Worm (Caenorhabditis elegans) whole organism, L4 larva: ENCODE data around the gene tbc-17.

Experiments used
- F10B5.3 ChIP-seq: sonication (generic microtip); optimal IDR thresholded peaks from 2 replicates; lab custom pipeline; 2016; ENCODE audit warnings: mild to moderate bottlenecking, missing genetic modification characterization, missing compliant biosample characterization
- F37D6.2 ChIP-seq: sonication (generic microtip); optimal IDR thresholded peaks from 2 replicates; lab custom pipeline; 2016; ENCODE audit warnings: mild to moderate bottlenecking, missing genetic modification characterization, missing compliant biosample characterization
- Y75B8A.6 ChIP-seq: fragments of 200-800 bp; sonication (Bioruptor generic); IDR thresholded peaks from 2 replicates; pipeline ENCODE4 v1.3.6; 2022; ENCODE audit warnings: missing genetic modification reagents, missing genetic modification characterization, missing compliant biosample characterization
- aha-1 ChIP-seq: fragments of 150-350 bp; peaks from one replicate; lab custom pipeline; 2014; ENCODE audit warnings: missing biosample characterization, missing genetic modification characterization
- ceh-20 ChIP-seq: fragments of 200-800 bp; sonication (Bioruptor generic); IDR thresholded peaks from 2 replicates; pipeline ENCODE4 v1.3.6; 2022; ENCODE audit warnings: missing genetic modification reagents, missing genetic modification characterization, missing compliant biosample characterization
- ces-1 ChIP-seq: fragments of 150-350 bp; sonication (generic microtip); optimal IDR thresholded peaks from 4 replicates; lab custom pipeline; 2014; ENCODE audit warnings: missing biosample characterization, missing genetic modification reagents, missing genetic modification characterization
- daf-16 ChIP-seq, 3 experiments: sonication (generic microtip); optimal IDR thresholded peaks; 2 replicates each; lab custom pipeline; 2016 to 2017; ENCODE audit warnings: missing genetic modification characterization in 3 of 3, missing genetic modification reagents in 3 of 3, mild to moderate bottlenecking in 2 of 3, missing compliant biosample characterization in 2 of 3, missing biosample characterization in 1 of 3, moderate library complexity in 1 of 3
- dmd-8 ChIP-seq: fragments of 200-800 bp; sonication (Bioruptor generic); IDR thresholded peaks from 2 replicates; pipeline ENCODE4 v1.3.6; 2022; ENCODE audit warnings: missing genetic modification characterization, missing compliant biosample characterization
- dpl-1 ChIP-seq: fragments of 150-350 bp; optimal IDR thresholded peaks from 2 replicates; lab custom pipeline; 2014; ENCODE audit warnings: missing biosample characterization, missing genetic modification reagents, missing genetic modification characterization
- egl-43 ChIP-seq: fragments of 200-800 bp; sonication (Bioruptor generic); IDR thresholded peaks from 2 replicates; pipeline ENCODE4 v1.3.6; 2022; ENCODE audit warnings: missing genetic modification reagents, missing genetic modification characterization, missing compliant biosample characterization
- hlh-11 ChIP-seq: fragments of 200-800 bp; sonication (Bioruptor generic); optimal IDR thresholded peaks from 2 replicates; lab custom pipeline; 2018; ENCODE audit warnings: mild to moderate bottlenecking, missing genetic modification characterization, missing compliant biosample characterization
- hlh-30 ChIP-seq: sonication (generic microtip); optimal IDR thresholded peaks from 2 replicates; lab custom pipeline; 2017; ENCODE audit warnings: antibody characterized with exemption, mild to moderate bottlenecking, missing genetic modification characterization, missing compliant biosample characterization; ENCODE audit not compliant: insufficient read depth
- lin-13 ChIP-seq: fragments of 150-350 bp; optimal IDR thresholded peaks from 2 replicates; lab custom pipeline; 2014; ENCODE audit warnings: missing biosample characterization, missing genetic modification reagents, missing genetic modification characterization
- lin-15B ChIP-seq: fragments of 150-350 bp; sonication (generic microtip); optimal IDR thresholded peaks from 3 replicates; lab custom pipeline; 2014; ENCODE audit warnings: missing biosample characterization, missing genetic modification characterization
- lin-29 ChIP-seq: fragments of 200-800 bp; sonication (Bioruptor generic); IDR thresholded peaks from 2 replicates; pipeline ENCODE4 v1.3.6; 2022; ENCODE audit warnings: missing genetic modification reagents, missing genetic modification characterization, missing compliant biosample characterization
- mxl-3 ChIP-seq: fragments of 200-800 bp; sonication (Bioruptor generic); optimal IDR thresholded peaks from 2 replicates; lab custom pipeline; 2018; ENCODE audit warnings: mild to moderate bottlenecking, missing genetic modification characterization, missing compliant biosample characterization
- nhr-102 ChIP-seq: sonication (generic microtip); optimal IDR thresholded peaks from 2 replicates; lab custom pipeline; 2016; ENCODE audit warnings: mild to moderate bottlenecking, missing genetic modification characterization, moderate library complexity, missing compliant biosample characterization
- nhr-11 ChIP-seq: fragments of 150-350 bp; optimal IDR thresholded peaks from 2 replicates; lab custom pipeline; 2014; ENCODE audit warnings: missing biosample characterization, missing genetic modification characterization
- nhr-28 ChIP-seq: fragments of 150-350 bp; optimal IDR thresholded peaks from 2 replicates; lab custom pipeline; 2014; ENCODE audit warnings: missing biosample characterization, missing genetic modification characterization
- nhr-42 ChIP-seq: fragments of 200-800 bp; sonication (Bioruptor generic); IDR thresholded peaks from 2 replicates; pipeline ENCODE4 v1.3.6; 2022; ENCODE audit warnings: missing genetic modification characterization, missing compliant biosample characterization
- nhr-6 ChIP-seq: fragments of 150-350 bp; optimal IDR thresholded peaks from 2 replicates; lab custom pipeline; 2014; ENCODE audit warnings: missing biosample characterization, missing genetic modification characterization
- nhr-76 ChIP-seq: fragments of 150-350 bp; optimal IDR thresholded peaks from 2 replicates; lab custom pipeline; 2014; ENCODE audit warnings: missing biosample characterization, missing genetic modification characterization
- php-3 ChIP-seq: fragments of 200-800 bp; sonication (Bioruptor generic); IDR thresholded peaks from 2 replicates; pipeline ENCODE4 v1.3.6; 2022; ENCODE audit warnings: missing genetic modification reagents, missing genetic modification characterization, missing compliant biosample characterization
- sdz-12 ChIP-seq: fragments of 200-800 bp; sonication (Bioruptor generic); optimal IDR thresholded peaks from 2 replicates; lab custom pipeline; 2018; ENCODE audit warnings: mild to moderate bottlenecking, missing genetic modification characterization, missing compliant biosample characterization
- set-16 ChIP-seq: fragments of 200-800 bp; sonication (Bioruptor generic); IDR thresholded peaks from 2 replicates; pipeline ENCODE4 v1.3.6; 2022; ENCODE audit warnings: missing genetic modification reagents, missing genetic modification characterization, missing compliant biosample characterization
- tag-97 ChIP-seq: fragments of 200-800 bp; sonication (Bioruptor generic); IDR thresholded peaks from 2 replicates; pipeline ENCODE4 v1.3.6; 2022; ENCODE audit warnings: missing genetic modification characterization, missing compliant biosample characterization
- unc-130 ChIP-seq: sonication (generic microtip); optimal IDR thresholded peaks from 2 replicates; lab custom pipeline; 2016; ENCODE audit warnings: missing genetic modification reagents, missing genetic modification characterization, missing compliant biosample characterization
- vab-7 ChIP-seq: fragments of 200-800 bp; sonication (Bioruptor generic); IDR thresholded peaks from 2 replicates; pipeline ENCODE4 v1.3.6; 2022; ENCODE audit warnings: missing genetic modification reagents, missing genetic modification characterization, missing compliant biosample characterization
- zag-1 ChIP-seq: fragments of 150-350 bp; optimal IDR thresholded peaks from 2 replicates; lab custom pipeline; 2014; ENCODE audit warnings: missing biosample characterization, missing genetic modification characterization
- zfp-2 ChIP-seq: sonication (generic microtip); optimal IDR thresholded peaks from 2 replicates; lab custom pipeline; 2016; ENCODE audit warnings: mild to moderate bottlenecking, missing genetic modification characterization, missing compliant biosample characterization
- zfp-3 ChIP-seq: fragments of 200-800 bp; sonication (Bioruptor generic); conservative IDR thresholded peaks from 2 replicates; pipeline ENCODE4 v1.3.6; 2022; ENCODE audit warnings: missing genetic modification reagents, missing genetic modification characterization, missing compliant biosample characterization
- zip-11 ChIP-seq: fragments of 200-800 bp; sonication (Bioruptor generic); IDR thresholded peaks from 2 replicates; pipeline ENCODE4 v1.3.6; 2022; ENCODE audit warnings: missing genetic modification characterization, missing compliant biosample characterization
- ztf-7 ChIP-seq: fragments of 150-350 bp; optimal IDR thresholded peaks from 2 replicates; lab custom pipeline; 2014; ENCODE audit warnings: missing biosample characterization, missing genetic modification characterization

tbc-17 gene

ce11 chrII:12694112-12694511 lies at the start of gene tbc-17:
Gene tbc-17 (plus strand): TSS chrII:12694412.
- no peak for TF ChIP-seq zag-1 (tag; lab: Kevin White, UChicago)
- no peak for TF ChIP-seq F37D6.2 (tag; lab: Kevin White, UChicago)
- TF ChIP-seq nhr-102 = no peak
- TF ChIP-seq php-3 = no peak
- no peak for TF ChIP-seq lin-15B
- TF ChIP-seq lin-13 (GFP tag; lab: Kevin White, UChicago) = no peak
- TF ChIP-seq zfp-2 (tag; lab: Kevin White, UChicago) = no peak
- no peak for TF ChIP-seq nhr-6

ce11 chrII:12651208-12651607 lies 43.0 kb upstream of the tbc-17 start:
- peak; percentile 31; the same call in 1 of the 2 replicates for TF ChIP-seq set-16 (GFP tag; lab: Robert Waterston, UW)
- peak; percentile 58; the same call in 1 of the 2 replicates for TF ChIP-seq egl-43 (GFP tag; lab: Robert Waterston, UW)
- peak; percentile 77 for TF ChIP-seq dmd-8 (GFP tag; lab: Robert Waterston, UW)
- TF ChIP-seq, all 104 proteins: peak for 3; not testable (repeated sequence) for 101

- TF ChIP-seq mxl-3 (no peak), tag-97 (no peak), nhr-28 (tag; lab: Kevin White, UChicago) (no peak), lin-13 (GFP tag; lab: Kevin White, UChicago) (no peak), F37D6.2 (tag; lab: Kevin White, UChicago) (no peak), nhr-42 (no peak), ceh-20 (GFP tag; lab: Robert Waterston, UW) (no peak), ztf-7 (tag; lab: Kevin White, UChicago) (no peak), vab-7 (no peak), ces-1 (no peak)
Measured at ce11 chrII:12654447-12654846, 39.8 kb upstream of the tbc-17 start, which contains the start of gene rgs-4. Gene rgs-4 (plus strand): TSS chrII:12654747.

ce11 chrII:12655816-12656215 lies 38.4 kb upstream of the tbc-17 start:
- TF ChIP-seq aha-1 (tag; lab: Kevin White, UChicago) (peak; percentile 74), hlh-11 (tag; lab: Kevin White, UChicago) (no peak)
- TF ChIP-seq, all 104 proteins: peak for 1

- TF ChIP-seq nhr-76 (tag; lab: Kevin White, UChicago) (no peak), dmd-8 (GFP tag; lab: Robert Waterston, UW) (no peak), Y75B8A.6 (no peak), F10B5.3 (tag; lab: Kevin White, UChicago) (no peak), dpl-1 (GFP tag; lab: Kevin White, UChicago) (no peak), sdz-12 (GFP tag; lab: Kevin White, UChicago) (no peak)
Measured at ce11 chrII:12657620-12658019, 36.6 kb upstream of the tbc-17 start.

- TF ChIP-seq zfp-3 (GFP tag; lab: Robert Waterston, UW) = no peak
- peak in 1 of 2 experiments; percentile 67 for TF ChIP-seq daf-16 (GFP tag; optimal IDR thresholded peaks at IDR 0.05; lab: Kevin White, UChicago)
- no peak for TF ChIP-seq daf-16 (tag; optimal IDR thresholded peaks at IDR 0.05; lab: Kevin White, UChicago)
- peak; percentile 38 for TF ChIP-seq nhr-11 (tag; lab: Kevin White, UChicago)
- no peak for TF ChIP-seq lin-29 (GFP tag; lab: Robert Waterston, UW)
- TF ChIP-seq unc-130 = no peak
- TF ChIP-seq zip-11 (GFP tag; lab: Robert Waterston, UW) = no peak
- TF ChIP-seq hlh-11 (tag; lab: Kevin White, UChicago) = peak; percentile 9
- TF ChIP-seq hlh-30 (tag; lab: Kevin White, UChicago) = peak; percentile 1
Measured at ce11 chrII:12658409-12658808, 35.8 kb upstream of the tbc-17 start.
